Fruit fly (Drosophila melanogaster) whole organism, prepupa: ENCODE measurements around the gene CG13288.

ENCODE experiments used
- CG10669 ChIP-seq: fragments of 200-800 bp; sonication (Bioruptor generic); optimal IDR thresholded peaks from 3 replicates; lab custom pipeline; 2018; ENCODE audit warnings: missing biosample characterization, mild to moderate bottlenecking, missing genetic modification characterization, moderate library complexity
- CG11294 ChIP-seq: fragments of 200-800 bp; sonication (Bioruptor generic); IDR thresholded peaks from 2 replicates; pipeline ENCODE4 v1.3.6; 2022; ENCODE audit warnings: missing biosample characterization, missing genetic modification characterization
- CG15336 ChIP-seq: fragments of 200-800 bp; sonication (Bioruptor generic); IDR thresholded peaks from 2 replicates; pipeline ENCODE4 v1.3.6; 2022; ENCODE audit warnings: missing biosample characterization, missing genetic modification characterization
- CG1621 ChIP-seq: fragments of 200-800 bp; sonication (Bioruptor generic); optimal IDR thresholded peaks from 3 replicates; lab custom pipeline; 2018; ENCODE audit warnings: missing biosample characterization, mild to moderate bottlenecking, missing genetic modification characterization
- CG3032 ChIP-seq: fragments of 200-800 bp; optimal IDR thresholded peaks from 2 replicates; lab custom pipeline; 2019; ENCODE audit warnings: missing biosample characterization, mild to moderate bottlenecking, missing genetic modification characterization, moderate library complexity
- CG31627 ChIP-seq: fragments of 200-800 bp; sonication (Bioruptor generic); optimal IDR thresholded peaks from 3 replicates; lab custom pipeline; 2016; ENCODE audit warnings: missing biosample characterization, missing genetic modification characterization
- CG32006 ChIP-seq: fragments of 200-800 bp; sonication (Bioruptor generic); optimal IDR thresholded peaks from 3 replicates; lab custom pipeline; 2017; ENCODE audit warnings: missing biosample characterization, mild to moderate bottlenecking, missing genetic modification characterization
- CG34406 ChIP-seq: fragments of 200-800 bp; sonication (Bioruptor generic); optimal IDR thresholded peaks from 3 replicates; lab custom pipeline; 2016; ENCODE audit warnings: missing biosample characterization, missing genetic modification characterization
- CG4318 ChIP-seq: fragments of 200-800 bp; sonication (Bioruptor generic); optimal IDR thresholded peaks from 3 replicates; lab custom pipeline; 2017; ENCODE audit warnings: missing biosample characterization, mild to moderate bottlenecking, missing genetic modification characterization
- CG6276 ChIP-seq: fragments of 200-800 bp; sonication (Bioruptor generic); optimal IDR thresholded peaks from 2 replicates; lab custom pipeline; 2017; ENCODE audit warnings: missing biosample characterization, mild to moderate bottlenecking, missing genetic modification characterization
- CG6854 ChIP-seq: fragments of 200-800 bp; sonication (Bioruptor generic); optimal IDR thresholded peaks from 2 replicates; lab custom pipeline; 2017; ENCODE audit warnings: missing biosample characterization, mild to moderate bottlenecking, missing genetic modification characterization
- CG8119 ChIP-seq: fragments of 200-800 bp; sonication (Bioruptor generic); IDR thresholded peaks from 3 replicates; pipeline ENCODE4 v1.3.6; 2022; ENCODE audit warnings: missing biosample characterization, missing genetic modification characterization
- CG8632 ChIP-seq: fragments of 200-800 bp; sonication (Bioruptor generic); optimal IDR thresholded peaks from 3 replicates; lab custom pipeline; 2016; ENCODE audit warnings: missing biosample characterization, missing genetic modification characterization
- Eip75B ChIP-seq: fragments of 200-800 bp; sonication (Bioruptor generic); optimal IDR thresholded peaks from 3 replicates; lab custom pipeline; 2016; ENCODE audit warnings: missing biosample characterization, missing genetic modification characterization
- Eip78C ChIP-seq: fragments of 200-800 bp; sonication (Bioruptor generic); peaks from one replicate; lab custom pipeline; 2016; ENCODE audit warnings: missing biosample characterization, missing genetic modification characterization
- Ets21C ChIP-seq: fragments of 200-800 bp; sonication (Bioruptor generic); optimal IDR thresholded peaks from 3 replicates; lab custom pipeline; 2016; ENCODE audit warnings: missing biosample characterization, missing genetic modification characterization
- Ets96B ChIP-seq: fragments of 200-800 bp; optimal IDR thresholded peaks from 2 replicates; lab custom pipeline; 2019; ENCODE audit warnings: missing biosample characterization, mild to moderate bottlenecking, missing genetic modification characterization, moderate library complexity
- Lpt ChIP-seq: fragments of 200-800 bp; sonication (Bioruptor generic); optimal IDR thresholded peaks from 3 replicates; lab custom pipeline; 2016; ENCODE audit warnings: missing biosample characterization, missing genetic modification characterization
- Met ChIP-seq: fragments of 200-800 bp; sonication (Bioruptor generic); optimal IDR thresholded peaks from 3 replicates; lab custom pipeline; 2016; ENCODE audit warnings: missing biosample characterization, missing genetic modification characterization
- Sox102F ChIP-seq: fragments of 200-800 bp; sonication (Bioruptor generic); optimal IDR thresholded peaks from 2 replicates; lab custom pipeline; 2016; ENCODE audit warnings: missing biosample characterization, mild to moderate bottlenecking, missing genetic modification characterization
- Sox15 ChIP-seq: fragments of 200-800 bp; sonication (Bioruptor generic); optimal IDR thresholded peaks from 3 replicates; lab custom pipeline; 2016; ENCODE audit warnings: missing biosample characterization, missing genetic modification characterization
- acj6 ChIP-seq: fragments of 200-800 bp; sonication (Bioruptor generic); optimal IDR thresholded peaks from 3 replicates; lab custom pipeline; 2016; ENCODE audit warnings: missing biosample characterization, missing genetic modification characterization
- dac ChIP-seq: fragments of 200-800 bp; sonication (Bioruptor generic); optimal IDR thresholded peaks from 2 replicates; lab custom pipeline; 2017; ENCODE audit warnings: missing biosample characterization, mild to moderate bottlenecking, missing genetic modification characterization
- dsx ChIP-seq: fragments of 200-800 bp; optimal IDR thresholded peaks from 3 replicates; lab custom pipeline; 2019; ENCODE audit warnings: missing biosample characterization, mild to moderate bottlenecking, missing genetic modification characterization, moderate library complexity; ENCODE audit not compliant: poor library complexity, severe bottlenecking
- eg ChIP-seq: fragments of 200-800 bp; sonication (Bioruptor generic); IDR thresholded peaks from 3 replicates; pipeline ENCODE4 v1.3.6; 2022; ENCODE audit warnings: missing biosample characterization, missing genetic modification characterization
- esn ChIP-seq: fragments of 200-800 bp; sonication (Bioruptor generic); optimal IDR thresholded peaks from 2 replicates; lab custom pipeline; 2016; ENCODE audit warnings: missing biosample characterization, mild to moderate bottlenecking, missing genetic modification characterization, moderate library complexity
- fd59A ChIP-seq: fragments of 200-800 bp; sonication (Bioruptor generic); optimal IDR thresholded peaks from 2 replicates; lab custom pipeline; 2017; ENCODE audit warnings: missing biosample characterization, mild to moderate bottlenecking, missing genetic modification characterization, missing genetic modification reagents
- fkh ChIP-seq: fragments of 200-800 bp; sonication (Bioruptor generic); optimal IDR thresholded peaks from 3 replicates; lab custom pipeline; 2017; ENCODE audit warnings: missing biosample characterization, mild to moderate bottlenecking, missing genetic modification characterization, moderate library complexity
- net ChIP-seq: fragments of 200-800 bp; sonication (Bioruptor generic); optimal IDR thresholded peaks from 3 replicates; lab custom pipeline; 2016; ENCODE audit warnings: missing biosample characterization, missing genetic modification characterization
- pdm3 ChIP-seq: fragments of 200-800 bp; sonication (Bioruptor generic); optimal IDR thresholded peaks from 3 replicates; lab custom pipeline; 2016; ENCODE audit warnings: missing biosample characterization, missing genetic modification characterization
- spab ChIP-seq: fragments of 200-800 bp; sonication (Bioruptor generic); optimal IDR thresholded peaks from 2 replicates; lab custom pipeline; 2017; ENCODE audit warnings: missing biosample characterization, mild to moderate bottlenecking, missing genetic modification characterization, missing genetic modification reagents
- vri ChIP-seq: fragments of 200-800 bp; sonication (Bioruptor generic); optimal IDR thresholded peaks from 3 replicates; lab custom pipeline; 2016; ENCODE audit warnings: missing biosample characterization, mild to moderate bottlenecking, missing genetic modification characterization

Gene CG13288

DNA sequence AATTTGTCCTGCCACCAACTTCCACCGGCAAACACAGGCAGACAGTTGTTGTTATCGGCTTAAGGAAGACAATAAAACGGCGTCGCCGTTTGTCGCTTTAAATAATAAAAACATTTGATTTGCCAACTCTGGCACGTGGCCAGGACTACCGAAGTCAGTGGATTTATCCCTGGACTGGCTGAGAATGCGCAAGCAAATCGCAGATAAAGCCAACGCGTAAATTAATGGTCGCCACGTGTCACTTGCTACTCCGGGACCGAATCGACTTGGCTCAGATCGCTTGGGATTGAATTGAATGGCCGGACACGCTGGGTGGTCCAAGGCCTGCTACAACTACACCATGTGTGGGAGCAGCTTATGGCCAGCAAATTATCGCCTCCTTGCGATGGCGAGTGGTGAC is 14.1 kb upstream of the CG13288 start:
- no peak for TF ChIP-seq Ets96B (tag; lab: Kevin White, UChicago)
- no peak for TF ChIP-seq acj6 (GFP tag; lab: Kevin White, UChicago)

- TF ChIP-seq Sox15 (GFP tag; lab: Kevin White, UChicago) (no peak), dsx (GFP tag; lab: Kevin White, UChicago) (no peak), CG8632 (GFP tag; lab: Kevin White, UChicago) (no peak), net (GFP tag; lab: Kevin White, UChicago) (no peak), esn (GFP tag; lab: Kevin White, UChicago) (no peak), fd59A (GFP tag; lab: Kevin White, UChicago) (no peak), Lpt (no peak), fkh (GFP tag; lab: Kevin White, UChicago) (no peak), Sox102F (GFP tag; lab: Kevin White, UChicago) (no peak), eg (GFP tag; lab: Robert Waterston, UW) (no peak), CG6276 (GFP tag; lab: Kevin White, UChicago) (no peak)
Measured at dm6 chr3L:5897228-5897688, 9.9 kb upstream of the CG13288 start, which contains the start of the genes PolE2 and CG5592. Gene PolE2, minus strand, starts transcription at chr3L:5897435. Gene CG5592, plus strand, starts transcription at chr3L:5897638.

dm6 chr3L:5899305-5899704 is 7.9 kb upstream of the CG13288 start, which contains the start of gene CG32409:
Gene CG32409, plus strand, starts transcription at chr3L:5899528.
- no peak for TF ChIP-seq CG34406
- TF ChIP-seq CG6854: no peak
- TF ChIP-seq CG8632 (GFP tag; lab: Kevin White, UChicago): no peak
- no peak for TF ChIP-seq dac (GFP tag; lab: Kevin White, UChicago)

- TF ChIP-seq vri: no peak
- TF ChIP-seq CG15336: peak; percentile 15; the same call in 1 of the 2 replicates
- TF ChIP-seq Eip78C (GFP tag; lab: Kevin White, UChicago): peak; percentile 58
- TF ChIP-seq CG1621 (tag; lab: Kevin White, UChicago): peak; percentile 54
Measured at dm6 chr3L:5902189-5902765, 4.9 kb upstream of the CG13288 start, which contains the start of gene QC. Gene QC, minus strand, starts transcription at chr3L:5902456.

- TF ChIP-seq CG8119 (GFP tag; lab: Robert Waterston, UW) (no peak), spab (GFP tag; lab: Kevin White, UChicago) (no peak), CG3032 (no peak), fkh (GFP tag; lab: Kevin White, UChicago) (no peak), CG6276 (GFP tag; lab: Kevin White, UChicago) (no peak), CG10669 (no peak), Lpt (no peak), CG4318 (GFP tag; lab: Kevin White, UChicago) (no peak), Met (GFP tag; lab: Kevin White, UChicago) (no peak), Eip75B (GFP tag; lab: Kevin White, UChicago) (no peak), pdm3 (GFP tag; lab: Kevin White, UChicago) (no peak)
Measured at dm6 chr3L:5903955-5904354, 3.2 kb upstream of the CG13288 start, which contains the start of gene CG32413. Gene CG32413, minus strand, starts transcription at chr3L:5904055.

DNA sequence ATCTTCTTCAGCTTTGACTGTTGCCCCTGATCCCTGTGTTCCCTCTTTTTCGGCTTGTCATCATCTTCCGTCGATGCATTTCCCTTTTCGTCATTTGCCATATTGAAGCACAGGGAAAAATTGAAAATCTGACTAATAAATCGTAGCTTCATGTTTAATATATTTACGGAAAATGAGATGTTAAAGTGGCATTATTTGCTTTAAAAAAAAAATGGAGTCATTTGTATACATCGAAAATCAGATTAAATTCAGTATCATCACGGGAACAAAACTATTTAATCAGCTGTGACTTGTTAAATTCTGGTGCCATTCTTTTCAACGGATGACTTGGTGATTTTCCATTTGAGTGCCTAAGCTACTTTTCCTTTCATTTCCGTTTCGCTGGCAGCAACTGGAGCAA is 582 bp upstream of the CG13288 start, which contains the start of gene CG10486:
CG10486 (minus strand) TSS at position 101 of the 400 bp plus-strand sequence.
- no peak for TF ChIP-seq CG34406
- no peak for TF ChIP-seq CG10669
- TF ChIP-seq fkh (GFP tag; lab: Kevin White, UChicago): no peak
- TF ChIP-seq CG1621 (tag; lab: Kevin White, UChicago): no peak
- no peak for TF ChIP-seq CG11294 (GFP tag; lab: Robert Waterston, UW)
- no peak for TF ChIP-seq acj6 (GFP tag; lab: Kevin White, UChicago)
- TF ChIP-seq Ets96B (tag; lab: Kevin White, UChicago): no peak
- no peak for TF ChIP-seq vri
- TF ChIP-seq CG15336: no peak
- no peak for TF ChIP-seq CG32006 (GFP tag; lab: Kevin White, UChicago)
- no peak for TF ChIP-seq CG31627
- no peak for TF ChIP-seq Eip75B (GFP tag; lab: Kevin White, UChicago)
- TF ChIP-seq Ets21C: no peak
- no peak for TF ChIP-seq Met (GFP tag; lab: Kevin White, UChicago)
